Worm (Caenorhabditis elegans) whole organism, early embryonic: Measurements from ENCODE around the gene B0563.1.

ENCODE experiments used
- B0310.2 ChIP-seq: sonication (generic microtip); optimal IDR thresholded peaks from 2 replicates; lab custom pipeline; 2016; ENCODE audit warnings: mild to moderate bottlenecking, missing genetic modification characterization, missing compliant biosample characterization
- F13C5.2 ChIP-seq: sonication (generic microtip); optimal IDR thresholded peaks from 2 replicates; lab custom pipeline; 2017; ENCODE audit warnings: mild to moderate bottlenecking, missing genetic modification characterization, inconsistent platforms, missing compliant biosample characterization
- aly-1 ChIP-seq: sonication (generic microtip); optimal IDR thresholded peaks from 2 replicates; lab custom pipeline; 2016; ENCODE audit warnings: missing genetic modification characterization, missing compliant biosample characterization
- ama-1 ChIP-seq: fragments of 150-350 bp; optimal IDR thresholded peaks from 2 replicates; lab custom pipeline; 2014
- ets-7 ChIP-seq: sonication (generic microtip); optimal IDR thresholded peaks from 2 replicates; lab custom pipeline; 2016; ENCODE audit warnings: missing genotype, missing genetic modification characterization, missing compliant biosample characterization
- flt-1 ChIP-seq: fragments of 200-800 bp; sonication (Bioruptor generic); IDR thresholded peaks from 2 replicates; pipeline ENCODE4 v1.3.6; 2022; ENCODE audit warnings: missing genetic modification characterization, missing compliant biosample characterization
- hmbx-1 ChIP-seq: sonication (generic microtip); optimal IDR thresholded peaks from 2 replicates; lab custom pipeline; 2016; ENCODE audit warnings: mild to moderate bottlenecking, missing genetic modification characterization, missing compliant biosample characterization
- hnd-1 ChIP-seq: sonication (generic microtip); optimal IDR thresholded peaks from 2 replicates; lab custom pipeline; 2016; ENCODE audit warnings: missing genetic modification characterization, missing compliant biosample characterization
- pes-1 ChIP-seq: fragments of 200-800 bp; sonication (Bioruptor generic); IDR thresholded peaks from 2 replicates; pipeline ENCODE4 v1.3.6; 2022; ENCODE audit warnings: missing genetic modification reagents, missing genetic modification characterization, missing compliant biosample characterization
- scrt-1 ChIP-seq: fragments of 200-800 bp; sonication (Bioruptor generic); IDR thresholded peaks from 2 replicates; pipeline ENCODE4 v1.3.6; 2022; ENCODE audit warnings: missing genetic modification characterization, missing compliant biosample characterization
- sea-1 ChIP-seq: fragments of 200-800 bp; sonication (Bioruptor generic); conservative IDR thresholded peaks from 2 replicates; pipeline ENCODE4 v1.3.6; 2022; ENCODE audit warnings: missing genetic modification characterization, missing compliant biosample characterization
- tbx-11 ChIP-seq: fragments of 200-800 bp; sonication (Bioruptor generic); IDR thresholded peaks from 2 replicates; pipeline ENCODE4 v1.3.6; 2022; ENCODE audit warnings: missing genetic modification characterization, missing compliant biosample characterization
- tbx-37 ChIP-seq: fragments of 200-800 bp; sonication (Bioruptor generic); conservative IDR thresholded peaks from 2 replicates; pipeline ENCODE4 v1.3.6; 2022; ENCODE audit warnings: missing genetic modification reagents, missing genetic modification characterization, missing compliant biosample characterization
- tra-4 ChIP-seq: sonication (generic microtip); optimal IDR thresholded peaks from 2 replicates; lab custom pipeline; 2017; ENCODE audit warnings: missing genetic modification characterization, missing compliant biosample characterization

DNA sequence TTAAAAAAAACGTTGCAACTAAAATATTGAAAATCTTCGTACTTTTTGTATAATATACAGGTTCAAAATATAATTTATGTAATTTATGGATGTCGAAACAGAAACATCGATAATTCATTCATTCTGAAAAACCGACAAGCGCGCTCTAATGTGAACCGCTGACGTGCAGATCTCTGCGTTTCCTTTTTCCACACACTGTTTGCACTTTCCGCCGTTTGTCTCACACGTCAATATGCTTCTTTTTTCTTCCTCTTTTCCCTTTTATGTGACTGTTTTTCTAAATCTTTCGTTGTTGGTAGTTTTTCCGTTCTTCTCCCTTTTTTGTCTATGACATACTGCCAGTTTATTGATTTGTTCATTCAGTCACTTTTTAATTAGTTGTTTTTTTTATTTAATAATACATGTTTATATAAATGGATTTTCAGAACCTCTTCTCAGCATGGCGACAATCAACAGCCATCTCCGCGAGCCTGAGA lies 21.0 kb upstream of the B0563.1 start, which contains the start of gene tmbi-4:
- TF ChIP-seq sea-1 (no peak), aly-1 (no peak), ama-1 (no peak), flt-1 (no peak), scrt-1 (no peak), tra-4 (tag; lab: Kevin White, UChicago) (no peak), hnd-1 (tag; lab: Kevin White, UChicago) (no peak), tbx-11 (no peak), pes-1 (GFP tag; lab: Robert Waterston, UW) (no peak), F13C5.2 (tag; lab: Kevin White, UChicago) (no peak), tbx-37 (GFP tag; lab: Robert Waterston, UW) (no peak), hmbx-1 (tag; lab: Kevin White, UChicago) (no peak), B0310.2 (tag; lab: Kevin White, UChicago) (no peak), ets-7 (no peak)
